Fruit fly (Drosophila melanogaster): ENCODE data around the gene Taf7.

The Taf7 gene

DNA sequence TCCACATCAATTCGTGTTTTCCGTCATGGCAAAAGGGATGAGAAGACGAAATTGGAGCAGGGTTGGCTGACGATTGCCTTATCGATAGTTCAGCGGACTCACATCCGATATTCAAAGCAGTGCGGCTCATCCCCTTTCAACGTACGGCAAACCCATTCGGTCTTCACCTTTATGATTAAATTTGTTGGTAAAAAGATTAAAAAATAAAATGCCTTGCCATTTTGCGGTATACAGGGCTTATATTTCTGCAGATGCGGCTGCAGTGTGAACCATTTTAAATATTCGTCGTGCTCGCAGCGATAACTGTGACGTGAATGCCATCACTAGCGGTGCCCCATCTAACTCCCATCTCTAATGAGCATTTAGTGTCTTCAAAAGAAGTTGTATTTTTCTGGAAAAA lies at the start of gene Taf7, which contains the start of gene EMC1 (continued):
- TF ChIP-seq CG3407 (GFP tag; optimal IDR thresholded peaks at IDR 0.05) (no peak), ttk (GFP tag; IDR thresholded peaks at IDR 0.05) (no peak), Mes4 (GFP tag; optimal IDR thresholded peaks at IDR 0.05) (peak; percentile 23), CG18764 (GFP tag; optimal IDR thresholded peaks at IDR 0.05) (peak; percentile 19), CG12391 (tag; optimal IDR thresholded peaks at IDR 0.05) (no peak), slp2 (GFP tag; optimal IDR thresholded peaks at IDR 0.05) (peak; percentile 10), Dref (GFP tag; IDR thresholded peaks at IDR 0.05) (peak; percentile 64), tup (GFP tag; optimal IDR thresholded peaks at IDR 0.05) (no peak), repo (GFP tag; optimal IDR thresholded peaks at IDR 0.05) (peak; percentile 5), CG14860 (GFP tag; IDR thresholded peaks at IDR 0.05; ENCODE audit: partially characterized antibody) (peak; percentile 96), CG16813 (GFP tag; IDR thresholded peaks at IDR 0.05; ENCODE audit: partially characterized antibody) (peak; percentile 99), nerfin-1 (tag; optimal IDR thresholded peaks at IDR 0.05) (no peak), phol (tag; optimal IDR thresholded peaks at IDR 0.05) (peak; percentile 84), YL-1 (GFP tag; optimal IDR thresholded peaks at IDR 0.05) (peak; percentile 46), grau (tag; optimal IDR thresholded peaks at IDR 0.05) (no peak), Eip74EF (GFP tag; optimal IDR thresholded peaks at IDR 0.05) (no peak), CG13424 (tag; optimal IDR thresholded peaks at IDR 0.05) (peak; percentile 47), jumu (GFP tag; optimal IDR thresholded peaks at IDR 0.05) (peak; percentile 64), CG4328 (GFP tag; optimal IDR thresholded peaks at IDR 0.05) (no peak), tio (GFP tag; optimal IDR thresholded peaks at IDR 0.05) (no peak), Dip3 (GFP tag; optimal IDR thresholded peaks at IDR 0.05) (peak; percentile 38), Six4 (GFP tag; optimal IDR thresholded peaks at IDR 0.05) (no peak), chn (GFP tag; optimal IDR thresholded peaks at IDR 0.05) (peak; percentile 27), Sry-δ (GFP tag; optimal IDR thresholded peaks at IDR 0.05) (peak; percentile 100), sens-2 (GFP tag; IDR thresholded peaks at IDR 0.05) (no peak), Fer3 (tag; optimal IDR thresholded peaks at IDR 0.05) (no peak), NC2α (GFP tag; optimal IDR thresholded peaks at IDR 0.05) (peak; percentile 25), CG17385 (GFP tag; optimal IDR thresholded peaks at IDR 0.05) (no peak), Bdp1 (GFP tag; optimal IDR thresholded peaks at IDR 0.05) (peak; percentile 26), fru (optimal IDR thresholded peaks at IDR 0.05) (no peak), D19A (tag; optimal IDR thresholded peaks at IDR 0.05) (no peak), Xrp1 (GFP tag; IDR thresholded peaks at IDR 0.05) (peak; percentile 25; the same call in 1 of the 2 replicates), trem (tag; optimal IDR thresholded peaks at IDR 0.05) (peak; percentile 47), Deaf1 (tag; optimal IDR thresholded peaks at IDR 0.05) (no peak), ssp (GFP tag; IDR thresholded peaks at IDR 0.05) (peak; percentile 90), Bteb2 (GFP tag; optimal IDR thresholded peaks at IDR 0.05) (no peak), CG2116 (GFP tag; optimal IDR thresholded peaks at IDR 0.05) (peak; percentile 98), NFAT (GFP tag; IDR thresholded peaks at IDR 0.05) (no peak), CG9932 (GFP tag; IDR thresholded peaks at IDR 0.05) (peak; percentile 62), cas (GFP tag; IDR thresholded peaks at IDR 0.05) (no peak), CG8388 (GFP tag; optimal IDR thresholded peaks at IDR 0.05) (no peak), CG32772 (GFP tag; IDR thresholded peaks at IDR 0.05) (no peak), sd (tag; optimal IDR thresholded peaks at IDR 0.05) (no peak), ftz-f1 (GFP tag; optimal IDR thresholded peaks at IDR 0.05) (peak; percentile 20), trh (GFP tag; optimal IDR thresholded peaks at IDR 0.05) (no peak), Hr51 (GFP tag; optimal IDR thresholded peaks at IDR 0.05) (peak in 1 of 2 experiments; percentile 49), CG10274 (GFP tag; optimal IDR thresholded peaks at IDR 0.05) (no peak), nerfin-2 (GFP tag; IDR thresholded peaks at IDR 0.05; ENCODE audit: partially characterized antibody) (peak; percentile 91), en (GFP tag; optimal IDR thresholded peaks at IDR 0.05) (no peak), CG18011 (GFP tag; optimal IDR thresholded peaks at IDR 0.05) (no peak), sima (GFP tag; optimal IDR thresholded peaks at IDR 0.05) (no peak), grn (GFP tag; optimal IDR thresholded peaks at IDR 0.05) (no peak)

Measured in whole organism, embryonic.